Worm (Caenorhabditis elegans) whole organism, L2 larva: ENCODE measurements around the gene Y105C5A.26.
A peak's percentile ranks its signal among the peaks of the same experiment; 100 is the strongest.
"Not testable (repeated sequence)": the region's sequence is repeated elsewhere in the genome, so short reads cannot be mapped to it uniquely, and the experiment has no call there.

ENCODE experiments used
- C34F6.9 ChIP-seq: fragments of 150-350 bp; optimal IDR thresholded peaks from 2 replicates; lab custom pipeline; 2014; ENCODE audit warnings: missing biosample characterization, missing genetic modification characterization
- F13H6.1 ChIP-seq: sonication (generic microtip); optimal IDR thresholded peaks from 2 replicates; lab custom pipeline; 2016; ENCODE audit warnings: missing genetic modification characterization, missing compliant biosample characterization
- Y55F3AM.14 ChIP-seq: fragments of 200-800 bp; sonication (Bioruptor generic); optimal IDR thresholded peaks from 2 replicates; lab custom pipeline; 2018; ENCODE audit warnings: mild to moderate bottlenecking, missing genetic modification characterization, missing compliant biosample characterization
- ZK546.5 ChIP-seq: sonication (generic microtip); optimal IDR thresholded peaks from 2 replicates; lab custom pipeline; 2017; ENCODE audit warnings: missing biosample characterization, missing genetic modification characterization
- alr-1 ChIP-seq: fragments of 150-350 bp; optimal IDR thresholded peaks from 2 replicates; lab custom pipeline; 2014; ENCODE audit warnings: missing biosample characterization, missing genetic modification characterization
- blmp-1 ChIP-seq: sonication (generic microtip); optimal IDR thresholded peaks from 2 replicates; lab custom pipeline; 2017; ENCODE audit warnings: missing genetic modification characterization, mild to moderate bottlenecking, missing compliant biosample characterization, antibody characterized with exemption, moderate library complexity; ENCODE audit not compliant: insufficient read depth
- ceh-82 ChIP-seq: fragments of 150-350 bp; optimal IDR thresholded peaks from 2 replicates; lab custom pipeline; 2014; ENCODE audit warnings: missing biosample characterization, missing genetic modification characterization
- crh-2 ChIP-seq: sonication (generic microtip); optimal IDR thresholded peaks from 2 replicates; lab custom pipeline; 2017; ENCODE audit warnings: missing biosample characterization, missing genetic modification characterization
- dmd-4 ChIP-seq: sonication (generic microtip); optimal IDR thresholded peaks from 2 replicates; lab custom pipeline; 2017; ENCODE audit warnings: missing biosample characterization, missing genetic modification characterization
- egl-27 ChIP-seq: sonication (generic microtip); optimal IDR thresholded peaks from 3 replicates; lab custom pipeline; 2017; ENCODE audit warnings: missing biosample characterization, missing genetic modification reagents, missing genetic modification characterization
- fos-1 ChIP-seq: fragments of 150-350 bp; optimal IDR thresholded peaks from 2 replicates; lab custom pipeline; 2014; ENCODE audit warnings: missing biosample characterization, missing genetic modification characterization
- gmeb-1 ChIP-seq: fragments of 150-350 bp; optimal IDR thresholded peaks from 2 replicates; lab custom pipeline; 2014; ENCODE audit warnings: missing biosample characterization, missing genetic modification characterization
- lin-11 ChIP-seq: fragments of 150-350 bp; sonication (generic microtip); optimal IDR thresholded peaks from 2 replicates; lab custom pipeline; 2014; ENCODE audit warnings: missing biosample characterization, missing genetic modification characterization, inconsistent platforms, mixed read lengths
- lin-13 ChIP-seq: fragments of 150-350 bp; optimal IDR thresholded peaks from 2 replicates; lab custom pipeline; 2014; ENCODE audit warnings: missing biosample characterization, missing genetic modification reagents, missing genetic modification characterization
- lin-39 ChIP-seq: fragments of 150-350 bp; optimal IDR thresholded peaks from 2 replicates; lab custom pipeline; 2014; ENCODE audit warnings: missing biosample characterization, missing genetic modification reagents, missing genetic modification characterization
- lsy-2 ChIP-seq, 2 experiments: fragments of 150-350 bp in 1 of 2; sonication (generic microtip) in 1 of 2; optimal IDR thresholded peaks; 2 replicates each; lab custom pipeline; 2014 to 2017; ENCODE audit warnings: missing biosample characterization in 2 of 2, missing genetic modification characterization in 2 of 2
- mab-5 ChIP-seq: fragments of 150-350 bp; optimal IDR thresholded peaks from 2 replicates; lab custom pipeline; 2014; ENCODE audit warnings: missing biosample characterization, missing genetic modification characterization
- mdl-1 ChIP-seq, 2 experiments: fragments of 150-350 bp in 1 of 2; sonication (generic microtip) in 1 of 2; optimal IDR thresholded peaks; 2 replicates each; lab custom pipeline; 2017; ENCODE audit warnings: missing biosample characterization in 2 of 2, missing genetic modification characterization in 2 of 2
- nhr-10 ChIP-seq: sonication (generic microtip); optimal IDR thresholded peaks from 2 replicates; lab custom pipeline; 2017; ENCODE audit warnings: missing biosample characterization, missing genetic modification characterization
- nhr-11 ChIP-seq: fragments of 150-350 bp; optimal IDR thresholded peaks from 2 replicates; lab custom pipeline; 2014; ENCODE audit warnings: missing biosample characterization, missing genetic modification characterization
- nhr-12 ChIP-seq: fragments of 150-350 bp; optimal IDR thresholded peaks from 2 replicates; lab custom pipeline; 2014; ENCODE audit warnings: missing biosample characterization, missing genetic modification characterization
- nhr-129 ChIP-seq: fragments of 150-350 bp; optimal IDR thresholded peaks from 2 replicates; lab custom pipeline; 2014; ENCODE audit warnings: missing biosample characterization, missing genetic modification characterization
- nhr-21 ChIP-seq: fragments of 150-350 bp; optimal IDR thresholded peaks from 2 replicates; lab custom pipeline; 2014; ENCODE audit warnings: missing biosample characterization, missing genetic modification characterization
- nhr-23 ChIP-seq: fragments of 150-350 bp; optimal IDR thresholded peaks from 2 replicates; lab custom pipeline; 2014; ENCODE audit warnings: missing biosample characterization, missing genetic modification reagents, missing genetic modification characterization
- nhr-237 ChIP-seq: fragments of 150-350 bp; optimal IDR thresholded peaks from 2 replicates; lab custom pipeline; 2014; ENCODE audit warnings: missing biosample characterization, missing genetic modification characterization
- nhr-25 ChIP-seq: fragments of 150-350 bp; sonication (generic microtip); optimal IDR thresholded peaks from 3 replicates; lab custom pipeline; 2014; ENCODE audit warnings: missing biosample characterization, missing genetic modification characterization
- nhr-6 ChIP-seq: fragments of 150-350 bp; optimal IDR thresholded peaks from 2 replicates; lab custom pipeline; 2014; ENCODE audit warnings: missing biosample characterization, missing genetic modification characterization
- sem-4 ChIP-seq: fragments of 150-350 bp; optimal IDR thresholded peaks from 2 replicates; lab custom pipeline; 2014; ENCODE audit warnings: missing biosample characterization, missing genetic modification reagents, missing genetic modification characterization
- skn-1 ChIP-seq: sonication (generic microtip); optimal IDR thresholded peaks from 2 replicates; lab custom pipeline; 2017; ENCODE audit warnings: missing biosample characterization, missing genetic modification characterization
- sma-3 ChIP-seq: sonication (generic microtip); optimal IDR thresholded peaks from 2 replicates; lab custom pipeline; 2016; ENCODE audit warnings: missing genetic modification reagents, missing genetic modification characterization, missing compliant biosample characterization
- sma-9 ChIP-seq, 2 experiments: fragments of 150-350 bp in 1 of 2; sonication (generic microtip) in 1 of 2; optimal IDR thresholded peaks; 2 replicates each; lab custom pipeline; 2014 to 2016; ENCODE audit warnings: missing genetic modification characterization in 2 of 2, mild to moderate bottlenecking in 1 of 2, missing biosample characterization in 1 of 2, missing compliant biosample characterization in 1 of 2, missing genetic modification reagents in 1 of 2, moderate library complexity in 1 of 2
- unc-55 ChIP-seq: fragments of 150-350 bp; sonication (generic microtip); optimal IDR thresholded peaks from 3 replicates; lab custom pipeline; 2014; ENCODE audit warnings: missing biosample characterization, missing genetic modification reagents, missing genetic modification characterization
- unc-62 ChIP-seq: fragments of 150-350 bp; optimal IDR thresholded peaks from 2 replicates; lab custom pipeline; 2014; ENCODE audit warnings: missing biosample characterization, missing genetic modification reagents, missing genetic modification characterization
- zag-1 ChIP-seq: fragments of 150-350 bp; optimal IDR thresholded peaks from 2 replicates; lab custom pipeline; 2014; ENCODE audit warnings: missing biosample characterization, missing genetic modification characterization
- ztf-4 ChIP-seq: fragments of 150-350 bp; optimal IDR thresholded peaks from 2 replicates; lab custom pipeline; 2014; ENCODE audit warnings: missing biosample characterization, missing genetic modification characterization

The Y105C5A.26 gene

DNA sequence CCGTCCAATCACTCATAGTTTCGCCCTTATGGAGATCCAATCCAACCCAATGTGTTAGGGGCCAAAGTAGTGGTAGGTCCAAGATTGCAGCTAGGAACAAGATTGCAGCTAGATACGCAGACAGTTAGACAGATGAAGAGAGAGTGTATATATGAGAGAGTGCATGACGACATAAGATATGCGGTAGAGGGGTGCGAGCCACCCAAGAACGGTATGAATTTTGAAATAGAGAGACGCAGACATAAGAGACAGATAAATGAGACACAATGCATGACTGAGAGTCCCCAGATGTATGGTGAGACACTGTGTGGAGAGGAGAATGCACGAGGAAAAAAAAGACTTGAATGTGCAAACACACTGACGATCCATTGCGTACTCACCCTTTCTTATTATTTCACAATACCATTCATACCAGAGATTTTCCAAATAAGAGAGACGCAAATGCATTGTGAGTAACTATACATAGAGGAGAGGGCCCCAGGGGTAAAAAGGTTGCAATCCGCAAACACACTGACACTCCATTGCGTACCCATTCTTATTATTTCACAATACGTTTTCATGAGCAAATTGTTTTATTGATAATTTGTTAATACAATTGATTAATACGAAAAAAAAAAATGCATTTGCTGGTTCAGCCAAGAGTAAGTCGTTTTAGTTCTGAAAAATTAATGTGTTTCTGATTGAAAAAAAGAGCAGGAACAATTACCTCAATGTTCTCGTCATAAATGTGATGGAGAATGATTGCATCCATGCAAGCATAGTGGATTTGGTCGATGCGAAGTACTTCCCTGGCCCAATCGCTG, 34.7 kb downstream of the Y105C5A.26 start, which contains the start of the genes Y105C5A.1268 and Y105C5A.1272:
Gene Y105C5A.1268 (minus strand): TSS at position 51 of the 803 bp plus-strand sequence.
Gene Y105C5A.1272 (plus strand): TSS at position 575 of the 803 bp plus-strand sequence.
- peak; percentile 71 to 76 for TF ChIP-seq mdl-1 (tag; optimal IDR thresholded peaks at IDR 0.05; lab: Kevin White, UChicago)
- peak; percentile 87 for TF ChIP-seq sma-3
- peak; percentile 85 for TF ChIP-seq ztf-4 (tag; lab: Kevin White, UChicago)
- TF ChIP-seq skn-1 = peak; percentile 64
- peak; percentile 85 for TF ChIP-seq crh-2 (tag; lab: Kevin White, UChicago)
- TF ChIP-seq sem-4 (tag; lab: Kevin White, UChicago) = peak; percentile 83
- TF ChIP-seq nhr-237 (tag; lab: Kevin White, UChicago) = peak; percentile 67
- peak; percentile 77 for TF ChIP-seq lin-13 (GFP tag; lab: Kevin White, UChicago)
- peak; percentile 70 for TF ChIP-seq fos-1 (tag; lab: Kevin White, UChicago)
- peak; percentile 13 for TF ChIP-seq ZK546.5
- peak; percentile 60 for TF ChIP-seq zag-1 (tag; lab: Kevin White, UChicago)
- TF ChIP-seq nhr-6 = peak; percentile 88
- TF ChIP-seq blmp-1 (tag; lab: Kevin White, UChicago) = peak; percentile 74
- peak; percentile 93 for TF ChIP-seq F13H6.1 (tag; lab: Kevin White, UChicago)
- TF ChIP-seq gmeb-1 = peak; percentile 76
- peak; percentile 17 for TF ChIP-seq lin-11 (tag; lab: Kevin White, UChicago)
- peak; percentile 93 for TF ChIP-seq C34F6.9 (tag; lab: Kevin White, UChicago)
- peak; percentile 85 for TF ChIP-seq nhr-25 (tag; lab: Kevin White, UChicago)
- TF ChIP-seq nhr-10 (tag; lab: Kevin White, UChicago) = peak; percentile 62
- peak; percentile 52 for TF ChIP-seq alr-1 (tag; lab: Kevin White, UChicago)
- TF ChIP-seq unc-55 (GFP tag; lab: Kevin White, UChicago) = peak; percentile 92
- peak; percentile 11 for TF ChIP-seq nhr-12 (tag; lab: Kevin White, UChicago)
- TF ChIP-seq mab-5 (tag; lab: Kevin White, UChicago) = peak; percentile 85
- TF ChIP-seq sma-9 (GFP tag; optimal IDR thresholded peaks at IDR 0.05; lab: Kevin White, UChicago) = peak; percentile 80
- not testable (repeated sequence) for TF ChIP-seq sma-9 (tag; optimal IDR thresholded peaks at IDR 0.05; lab: Kevin White, UChicago)
- peak; percentile 17 for TF ChIP-seq ceh-82
- peak; percentile 72 for TF ChIP-seq Y55F3AM.14
- peak; percentile 78 to 94 for TF ChIP-seq lsy-2 (tag; optimal IDR thresholded peaks at IDR 0.05; lab: Kevin White, UChicago)
- TF ChIP-seq egl-27 = peak; percentile 88
- TF ChIP-seq unc-62 (GFP tag; lab: Kevin White, UChicago) = peak; percentile 13
- TF ChIP-seq nhr-129 (tag; lab: Kevin White, UChicago) = peak; percentile 95
- peak; percentile 93 for TF ChIP-seq nhr-21 (tag; lab: Kevin White, UChicago)

DNA sequence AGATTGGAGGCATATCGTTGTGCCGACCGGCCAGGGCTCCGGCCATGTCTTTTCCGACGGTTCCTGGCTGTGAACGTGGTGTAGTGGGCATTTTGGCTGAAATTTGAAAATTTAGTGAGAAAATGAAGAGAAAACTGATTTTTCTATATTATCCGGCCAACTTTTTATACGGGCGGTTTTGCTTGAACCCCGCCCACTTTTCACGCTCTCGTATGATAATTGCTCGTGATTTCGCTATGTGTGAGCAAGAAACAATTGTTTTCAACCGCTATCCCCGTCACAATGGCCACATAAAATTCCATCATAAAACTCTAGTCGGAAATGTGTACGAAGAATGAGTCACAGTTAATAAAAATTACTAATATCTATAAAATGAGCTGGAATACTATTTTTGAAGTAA, 39.6 kb downstream of the Y105C5A.26 start, which contains the start of gene Y105C5A.12:
Gene Y105C5A.12 (minus strand): TSS at position 101 of the 400 bp plus-strand sequence.
- TF ChIP-seq dmd-4, nhr-23, zag-1 (tag; lab: Kevin White, UChicago): not testable (repeated sequence)
- TF ChIP-seq, all 48 proteins: peak for 0; not testable (repeated sequence) for 48

DNA sequence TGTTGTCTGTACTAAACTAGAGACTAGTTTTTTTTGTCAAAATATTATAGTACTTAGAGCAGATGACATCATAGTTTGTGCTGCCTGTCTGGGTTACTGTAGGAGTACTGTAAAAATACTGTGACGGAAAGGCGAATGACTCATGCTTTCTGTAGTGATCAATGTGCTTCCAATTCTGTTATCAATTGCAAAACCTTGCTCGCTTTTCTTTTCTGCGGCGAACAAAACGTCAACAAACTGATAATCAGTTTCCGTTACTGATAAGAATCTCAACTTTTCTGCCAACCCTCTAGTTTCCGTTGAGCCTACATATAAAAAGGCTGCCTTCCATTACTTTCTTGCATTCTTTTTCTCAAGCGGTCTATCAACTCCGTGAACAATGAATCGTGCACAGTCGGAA, 40.5 kb downstream of the Y105C5A.26 start, which contains the start of gene Y105C5A.13:
Gene Y105C5A.13 (plus strand): TSS at position 380 of the 400 bp plus-strand sequence.
- TF ChIP-seq egl-27 (no peak), dmd-4 (tag; lab: Kevin White, UChicago) (no peak), nhr-12 (tag; lab: Kevin White, UChicago) (no peak), fos-1 (tag; lab: Kevin White, UChicago) (peak; percentile 94), lin-39 (tag; lab: Kevin White, UChicago) (no peak), alr-1 (tag; lab: Kevin White, UChicago) (no peak), nhr-11 (no peak), sma-9 (GFP tag; optimal IDR thresholded peaks at IDR 0.05; lab: Kevin White, UChicago) (peak; percentile 7), sma-9 (tag; optimal IDR thresholded peaks at IDR 0.05; lab: Kevin White, UChicago) (no peak), zag-1 (tag; lab: Kevin White, UChicago) (no peak)
